Worm (Caenorhabditis elegans): ENCODE measurements around the gene K10G6.9.

Gene K10G6.9

ce11 chrII:3975942-3976341 lies 3.9 kb downstream of the K10G6.9 start, which contains the start of gene dos-2:
TSS of gene dos-2 (plus strand) at chrII:3976242.
- TF ChIP-seq jun-1 (tag; optimal IDR thresholded peaks at IDR 0.05) = no peak
- TF ChIP-seq ceh-82 (tag; optimal IDR thresholded peaks at IDR 0.05) = no peak
- no peak for TF ChIP-seq fos-1 (tag; optimal IDR thresholded peaks at IDR 0.05)
- no peak for TF ChIP-seq daf-12 (tag; optimal IDR thresholded peaks at IDR 0.05)
- no peak for TF ChIP-seq elt-3 (tag; optimal IDR thresholded peaks at IDR 0.05)
- TF ChIP-seq ZK546.5 (tag; optimal IDR thresholded peaks at IDR 0.05) = no peak
- TF ChIP-seq nhr-23 (tag; optimal IDR thresholded peaks at IDR 0.05) = no peak

- no peak for TF ChIP-seq ceh-9 (tag; optimal IDR thresholded peaks at IDR 0.05)
- no peak for TF ChIP-seq lsy-12 (tag; optimal IDR thresholded peaks at IDR 0.05)
- TF ChIP-seq ceh-16 (tag; optimal IDR thresholded peaks at IDR 0.05) = no peak
- TF ChIP-seq eor-1 (tag; optimal IDR thresholded peaks at IDR 0.05) = no peak
- TF ChIP-seq nhr-12 (tag; optimal IDR thresholded peaks at IDR 0.05) = no peak
- TF ChIP-seq nhr-25 (tag; optimal IDR thresholded peaks at IDR 0.05) = no peak
- no peak for TF ChIP-seq elt-3 (tag; optimal IDR thresholded peaks at IDR 0.05)
- TF ChIP-seq ztf-4 (tag; optimal IDR thresholded peaks at IDR 0.05) = no peak
- no peak for TF ChIP-seq egl-27 (tag; optimal IDR thresholded peaks at IDR 0.05)
- no peak for TF ChIP-seq lin-15B (tag; optimal IDR thresholded peaks at IDR 0.05)
- no peak for TF ChIP-seq nhr-23 (tag; optimal IDR thresholded peaks at IDR 0.05)
- no peak for TF ChIP-seq egl-5 (tag; optimal IDR thresholded peaks at IDR 0.05)
These were observed 6.1 kb downstream of the K10G6.9 start for ce11 chrII:3978198-3978597.

DNA sequence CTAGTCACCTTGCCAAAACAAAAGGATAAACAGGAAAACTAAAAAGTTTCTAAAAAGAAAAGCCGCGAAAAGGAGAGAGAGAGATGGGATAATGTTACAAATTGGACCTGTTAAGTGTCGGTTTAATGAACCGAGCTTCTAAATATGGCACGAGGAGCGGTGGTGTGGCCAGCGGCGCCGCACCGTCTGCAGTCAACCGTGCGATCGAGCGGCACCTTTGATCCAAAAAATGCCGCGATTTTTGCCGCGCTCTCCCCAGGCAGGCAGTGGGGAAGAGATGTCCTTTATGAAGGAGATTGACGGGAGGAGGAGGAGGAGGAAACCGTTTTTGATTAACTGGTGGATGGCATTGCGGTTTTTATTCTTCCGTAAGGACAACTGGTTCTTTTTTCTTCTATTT lies 8.3 kb downstream of the K10G6.9 start:
- TF ChIP-seq nhr-237 (tag; optimal IDR thresholded peaks at IDR 0.05) (no peak), zag-1 (tag; optimal IDR thresholded peaks at IDR 0.05) (no peak), ama-1 (optimal IDR thresholded peaks at IDR 0.05) (no peak), lin-39 (tag; optimal IDR thresholded peaks at IDR 0.05) (no peak), nhr-11 (tag; optimal IDR thresholded peaks at IDR 0.05) (no peak), hmg-11 (tag; optimal IDR thresholded peaks at IDR 0.05) (no peak), nhr-12 (tag; optimal IDR thresholded peaks at IDR 0.05) (no peak), sea-2 (GFP tag; optimal IDR thresholded peaks at IDR 0.05) (no peak), egl-27 (tag; optimal IDR thresholded peaks at IDR 0.05) (no peak), pha-4 (tag; optimal IDR thresholded peaks at IDR 0.05) (no peak)

ce11 chrII:3982313-3982712 lies 10.3 kb downstream of the K10G6.9 start, which contains the start of gene lin-31:
TSS of gene lin-31 (plus strand) at chrII:3982549.
- TF ChIP-seq nfya-1 (tag; optimal IDR thresholded peaks at IDR 0.05; ENCODE audit: insufficient read depth) (peak; percentile 76), nhr-12 (tag; optimal IDR thresholded peaks at IDR 0.05) (no peak)

ce11 chrII:3984242-3984641 lies 12.2 kb downstream of the K10G6.9 start:
- TF ChIP-seq tbx-2 (tag; optimal IDR thresholded peaks at IDR 0.05) (no peak), ztf-4 (tag; optimal IDR thresholded peaks at IDR 0.05) (no peak), snpc-4 (tag; optimal IDR thresholded peaks at IDR 0.05) (no peak), nhr-25 (tag; optimal IDR thresholded peaks at IDR 0.05) (no peak), fkh-2 (tag; optimal IDR thresholded peaks at IDR 0.05) (no peak), ama-1 (optimal IDR thresholded peaks at IDR 0.05) (no peak), egl-5 (tag; optimal IDR thresholded peaks at IDR 0.05) (no peak), fkh-10 (GFP tag; optimal IDR thresholded peaks at IDR 0.05) (no peak), ztf-11 (tag; optimal IDR thresholded peaks at IDR 0.05) (no peak), ceh-16 (tag; optimal IDR thresholded peaks at IDR 0.05) (no peak), jun-1 (tag; optimal IDR thresholded peaks at IDR 0.05) (no peak), ZK546.5 (tag; optimal IDR thresholded peaks at IDR 0.05) (no peak), R02D3.7 (tag; optimal IDR thresholded peaks at IDR 0.05) (no peak), nhr-23 (tag; optimal IDR thresholded peaks at IDR 0.05) (no peak), nhr-77 (tag; optimal IDR thresholded peaks at IDR 0.05) (no peak), lin-15B (tag; optimal IDR thresholded peaks at IDR 0.05) (no peak), pqm-1 (tag; optimal IDR thresholded peaks at IDR 0.05) (no peak), zag-1 (tag; optimal IDR thresholded peaks at IDR 0.05) (no peak), nhr-28 (tag; optimal IDR thresholded peaks at IDR 0.05) (no peak), unc-62 (GFP tag; optimal IDR thresholded peaks at IDR 0.05) (no peak)

All from whole organism, L3 larva.